Worm (Caenorhabditis elegans) whole organism, L1 larva: ENCODE measurements around the gene unc-132.

ENCODE experiments used
- F16B12.6 ChIP-seq: fragments of 150-350 bp; optimal IDR thresholded peaks from 2 replicates; lab custom pipeline; 2014; ENCODE audit warnings: missing biosample characterization, missing genetic modification characterization
- ets-5 ChIP-seq: fragments of 200-800 bp; sonication (Bioruptor generic); IDR thresholded peaks from 2 replicates; pipeline ENCODE4 v1.3.6; 2022; ENCODE audit warnings: missing genetic modification characterization, missing compliant biosample characterization
- lin-13 ChIP-seq: fragments of 150-350 bp; optimal IDR thresholded peaks from 2 replicates; lab custom pipeline; 2014; ENCODE audit warnings: missing biosample characterization, missing genetic modification reagents, missing genetic modification characterization
- snpc-4 ChIP-seq: fragments of 150-350 bp; optimal IDR thresholded peaks from 2 replicates; lab custom pipeline; 2014; ENCODE audit warnings: missing biosample characterization, missing genetic modification characterization
- ztf-11 ChIP-seq, 2 experiments: sonication (generic microtip); optimal IDR thresholded peaks; 2 replicates each; lab custom pipeline; 2016 to 2017; ENCODE audit warnings: missing genetic modification characterization in 2 of 2, missing biosample characterization in 1 of 2, missing compliant biosample characterization in 1 of 2

- no peak for TF ChIP-seq ztf-11 (tag; optimal IDR thresholded peaks at IDR 0.05; lab: Kevin White, UChicago)
- TF ChIP-seq snpc-4: no peak
- TF ChIP-seq ets-5: no peak
- no peak for TF ChIP-seq lin-13 (GFP tag; lab: Kevin White, UChicago)
- TF ChIP-seq F16B12.6 (tag; lab: Kevin White, UChicago): no peak
Measured at ce11 chrV:3686899-3687298, at the start of gene unc-132.
